Worm (Caenorhabditis elegans): Measurements from ENCODE around the gene lron-15.

DNA sequence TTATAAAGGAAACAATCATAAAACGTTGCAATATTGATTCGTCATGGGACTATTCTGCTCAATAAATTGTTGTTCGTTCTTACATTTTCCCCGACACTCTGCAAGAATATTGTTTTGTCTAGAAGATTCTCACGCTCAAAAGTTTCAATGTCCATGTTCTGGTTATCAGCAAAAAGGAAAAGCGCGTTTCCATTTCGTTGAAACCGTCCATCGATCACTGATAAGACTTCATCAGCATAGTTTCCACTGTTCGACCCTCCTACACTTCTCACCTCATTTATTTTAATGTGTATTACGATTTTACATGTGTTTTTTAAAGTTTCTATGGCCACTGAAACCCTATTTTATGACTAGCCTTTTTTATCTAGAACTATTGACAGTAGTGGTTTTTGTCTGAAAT lies 24.6 kb downstream of the lron-15 start:
- TF ChIP-seq ref-2 (tag; optimal IDR thresholded peaks at IDR 0.05) (no peak), unc-55 (GFP tag; optimal IDR thresholded peaks at IDR 0.05) (no peak), ets-4 (tag; optimal IDR thresholded peaks at IDR 0.05) (no peak), lin-11 (tag; optimal IDR thresholded peaks at IDR 0.05) (no peak), nfya-1 (tag; optimal IDR thresholded peaks at IDR 0.05) (no peak), ceh-24 (tag; optimal IDR thresholded peaks at IDR 0.05) (no peak), K02D7.2 (tag; optimal IDR thresholded peaks at IDR 0.05) (no peak), fkh-10 (GFP tag; optimal IDR thresholded peaks at IDR 0.05) (no peak), nhr-232 (tag; optimal IDR thresholded peaks at IDR 0.05) (no peak), ceh-45 (GFP tag; IDR thresholded peaks at IDR 0.05) (no peak), dve-1 (tag; optimal IDR thresholded peaks at IDR 0.05) (no peak), unc-3 (GFP tag; conservative IDR thresholded peaks at IDR 0.05) (no peak), unc-3 (tag; optimal IDR thresholded peaks at IDR 0.05) (no peak), unc-86 (tag; optimal IDR thresholded peaks at IDR 0.05) (no peak)
